Fruit fly (Drosophila melanogaster) whole organism, pupa: ENCODE results near the gene spir.

Experiments used
- CG14655 ChIP-seq: fragments of 200-800 bp; sonication (Bioruptor generic); optimal IDR thresholded peaks from 3 replicates; lab custom pipeline; 2017; ENCODE audit warnings: mild to moderate bottlenecking, missing biosample characterization, missing genetic modification reagents, missing genetic modification characterization
- CG15710 ChIP-seq: fragments of 200-800 bp; sonication (Bioruptor generic); optimal IDR thresholded peaks from 2 replicates; lab custom pipeline; 2018; ENCODE audit warnings: missing biosample characterization, mild to moderate bottlenecking, missing genetic modification characterization, moderate library complexity
- CG32121 ChIP-seq: fragments of 200-800 bp; sonication (Bioruptor generic); IDR thresholded peaks from 2 replicates; pipeline ENCODE4 v1.3.6; 2022; ENCODE audit warnings: missing biosample characterization, missing genetic modification characterization
- CG4496 ChIP-seq: fragments of 200-800 bp; sonication (Bioruptor generic); IDR thresholded peaks from 3 replicates; pipeline ENCODE4 v1.3.6; 2022; ENCODE audit warnings: missing biosample characterization, missing genetic modification characterization
- CG8159 ChIP-seq: fragments of 200-800 bp; sonication (Bioruptor generic); optimal IDR thresholded peaks from 3 replicates; lab custom pipeline; 2018; ENCODE audit warnings: missing biosample characterization, mild to moderate bottlenecking, missing genetic modification characterization, moderate library complexity
- CG9948 ChIP-seq: fragments of 200-800 bp; sonication (Bioruptor generic); optimal IDR thresholded peaks from 2 replicates; lab custom pipeline; 2018; ENCODE audit warnings: missing biosample characterization, mild to moderate bottlenecking, missing genetic modification characterization, moderate library complexity
- D1 ChIP-seq: fragments of 200-800 bp; sonication (Bioruptor generic); optimal IDR thresholded peaks from 2 replicates; lab custom pipeline; 2018; ENCODE audit warnings: missing biosample characterization, mild to moderate bottlenecking, missing genetic modification characterization, moderate library complexity
- EcR ChIP-seq: fragments of 200-800 bp; sonication (Bioruptor generic); optimal IDR thresholded peaks from 3 replicates; lab custom pipeline; 2019; ENCODE audit warnings: missing biosample characterization, missing genetic modification characterization, mild to moderate bottlenecking, moderate library complexity, missing genetic modification reagents
- Ets98B ChIP-seq: fragments of 200-800 bp; sonication (Bioruptor generic); IDR thresholded peaks from 2 replicates; pipeline ENCODE4 v1.3.6; 2022; ENCODE audit warnings: missing biosample characterization, missing genetic modification characterization
- Pif1A ChIP-seq: fragments of 200-800 bp; sonication (Bioruptor generic); optimal IDR thresholded peaks from 3 replicates; lab custom pipeline; 2016; ENCODE audit warnings: missing biosample characterization, missing genetic modification characterization
- Pif1B ChIP-seq: fragments of 200-800 bp; sonication (Bioruptor generic); optimal IDR thresholded peaks from 3 replicates; lab custom pipeline; 2016; ENCODE audit warnings: missing biosample characterization, missing genetic modification characterization
- Snoo ChIP-seq: fragments of 200-800 bp; sonication (Bioruptor generic); optimal IDR thresholded peaks from 3 replicates; lab custom pipeline; 2017; ENCODE audit warnings: missing biosample characterization, mild to moderate bottlenecking, missing genetic modification characterization, inconsistent platforms
- fd96Ca ChIP-seq: fragments of 200-800 bp; sonication (Bioruptor generic); IDR thresholded peaks from 3 replicates; pipeline ENCODE4 v1.3.6; 2022; ENCODE audit warnings: missing biosample characterization, missing genetic modification characterization
- rn ChIP-seq: fragments of 200-800 bp; sonication (Bioruptor generic); IDR thresholded peaks from 2 replicates; pipeline ENCODE4 v1.3.6; 2022; ENCODE audit warnings: missing biosample characterization, missing genetic modification characterization

- TF ChIP-seq Snoo (no peak), D1 (tag; lab: Kevin White, UChicago) (no peak), CG15710 (tag; lab: Kevin White, UChicago) (no peak), Pif1B (no peak), rn (GFP tag; lab: Robert Waterston, UW) (no peak), EcR (no peak), Ets98B (GFP tag; lab: Robert Waterston, UW) (no peak), CG14655 (GFP tag; lab: Kevin White, UChicago) (no peak), Pif1A (GFP tag; lab: Kevin White, UChicago) (no peak), CG9948 (no peak), CG8159 (tag; lab: Kevin White, UChicago) (no peak), fd96Ca (no peak), CG4496 (GFP tag; lab: Robert Waterston, UW) (no peak), CG32121 (GFP tag; lab: Robert Waterston, UW) (no peak)
Observed at dm6 chr2L:20374054-20374507, 63.1 kb downstream of the spir start, which contains the start of gene Ugt37A1.
